Worm (Caenorhabditis elegans) whole organism, L3 larva: ENCODE results near the gene osm-1.

ENCODE experiments used
- R02D3.7 ChIP-seq: fragments of 150-350 bp; optimal IDR thresholded peaks from 2 replicates; lab custom pipeline; 2014; ENCODE audit warnings: missing biosample characterization, missing genetic modification characterization
- ZK546.5 ChIP-seq: sonication (generic microtip); optimal IDR thresholded peaks from 2 replicates; lab custom pipeline; 2017; ENCODE audit warnings: missing biosample characterization, missing genetic modification characterization
- aly-2 ChIP-seq: fragments of 150-350 bp; optimal IDR thresholded peaks from 2 replicates; lab custom pipeline; 2014; ENCODE audit warnings: missing biosample characterization, missing genetic modification characterization
- ceh-28 ChIP-seq: fragments of 150-350 bp; optimal IDR thresholded peaks from 2 replicates; lab custom pipeline; 2014; ENCODE audit warnings: missing biosample characterization, missing genetic modification reagents, missing genetic modification characterization
- ceh-82 ChIP-seq: fragments of 150-350 bp; optimal IDR thresholded peaks from 2 replicates; lab custom pipeline; 2014; ENCODE audit warnings: missing biosample characterization, missing genetic modification characterization
- ceh-9 ChIP-seq: sonication (generic microtip); optimal IDR thresholded peaks from 2 replicates; lab custom pipeline; 2018; ENCODE audit warnings: missing biosample characterization, missing genetic modification characterization
- daf-12 ChIP-seq: fragments of 150-350 bp; optimal IDR thresholded peaks from 2 replicates; lab custom pipeline; 2014; ENCODE audit warnings: missing biosample characterization, missing genetic modification reagents, missing genetic modification characterization
- egl-27 ChIP-seq: sonication (generic microtip); optimal IDR thresholded peaks from 4 replicates; lab custom pipeline; 2017; ENCODE audit warnings: missing biosample characterization, missing genetic modification reagents, missing genetic modification characterization
- egl-5 ChIP-seq: fragments of 150-350 bp; optimal IDR thresholded peaks from 2 replicates; lab custom pipeline; 2017; ENCODE audit warnings: missing biosample characterization, missing genetic modification reagents, missing genetic modification characterization, inconsistent platforms
- elt-1 ChIP-seq: fragments of 150-350 bp; optimal IDR thresholded peaks from 2 replicates; lab custom pipeline; 2014; ENCODE audit warnings: missing biosample characterization, missing genetic modification characterization
- elt-2 ChIP-seq: sonication (generic microtip); optimal IDR thresholded peaks from 2 replicates; lab custom pipeline; 2016; ENCODE audit warnings: missing genetic modification reagents, mild to moderate bottlenecking, missing genetic modification characterization, missing compliant biosample characterization
- elt-3 ChIP-seq, 3 experiments: fragments of 150-350 bp in 1 of 3; sonication (generic microtip) in 2 of 3; optimal IDR thresholded peaks; 2 replicates in 2 of 3; 4 replicates in 1 of 3; lab custom pipeline; 2014 to 2017; ENCODE audit warnings: missing biosample characterization in 3 of 3, missing genetic modification characterization in 3 of 3
- fkh-2 ChIP-seq: fragments of 150-350 bp; optimal IDR thresholded peaks from 2 replicates; lab custom pipeline; 2014; ENCODE audit warnings: missing biosample characterization, missing genetic modification reagents, missing genetic modification characterization
- fos-1 ChIP-seq: fragments of 150-350 bp; optimal IDR thresholded peaks from 2 replicates; lab custom pipeline; 2014; ENCODE audit warnings: missing biosample characterization, missing genetic modification characterization
- hmg-11 ChIP-seq: sonication (generic microtip); optimal IDR thresholded peaks from 2 replicates; lab custom pipeline; 2016; ENCODE audit warnings: missing genetic modification characterization, missing compliant biosample characterization
- jun-1 ChIP-seq: fragments of 150-350 bp; optimal IDR thresholded peaks from 2 replicates; lab custom pipeline; 2014; ENCODE audit warnings: missing biosample characterization, missing genetic modification reagents, missing genetic modification characterization
- lin-39 ChIP-seq: fragments of 150-350 bp; optimal IDR thresholded peaks from 2 replicates; lab custom pipeline; 2018; ENCODE audit warnings: missing biosample characterization, missing genetic modification reagents, missing genetic modification characterization
- lsy-12 ChIP-seq: sonication (generic microtip); optimal IDR thresholded peaks from 2 replicates; lab custom pipeline; 2016; ENCODE audit warnings: mild to moderate bottlenecking, missing genetic modification characterization, missing compliant biosample characterization
- mdl-1 ChIP-seq: fragments of 150-350 bp; optimal IDR thresholded peaks from 2 replicates; lab custom pipeline; 2014; ENCODE audit warnings: missing biosample characterization, missing genetic modification characterization
- mml-1 ChIP-seq: fragments of 150-350 bp; sonication (generic microtip); optimal IDR thresholded peaks from 3 replicates; lab custom pipeline; 2014; ENCODE audit warnings: missing biosample characterization, missing genetic modification characterization
- nfya-1 ChIP-seq: sonication (generic microtip); optimal IDR thresholded peaks from 2 replicates; lab custom pipeline; 2017; ENCODE audit warnings: missing genetic modification characterization, mild to moderate bottlenecking, missing compliant biosample characterization, antibody characterized with exemption, moderate library complexity; ENCODE audit not compliant: insufficient read depth
- nhr-11 ChIP-seq: fragments of 150-350 bp; optimal IDR thresholded peaks from 2 replicates; lab custom pipeline; 2014; ENCODE audit warnings: missing biosample characterization, missing genetic modification characterization
- nhr-12 ChIP-seq: fragments of 150-350 bp; optimal IDR thresholded peaks from 2 replicates; lab custom pipeline; 2014; ENCODE audit warnings: missing biosample characterization, missing genetic modification characterization
- nhr-25 ChIP-seq: sonication (generic microtip); optimal IDR thresholded peaks from 2 replicates; lab custom pipeline; 2017; ENCODE audit warnings: missing biosample characterization, missing genetic modification characterization
- nhr-28 ChIP-seq: fragments of 150-350 bp; optimal IDR thresholded peaks from 2 replicates; lab custom pipeline; 2014; ENCODE audit warnings: missing biosample characterization, missing genetic modification characterization
- nhr-43 ChIP-seq: sonication (generic microtip); optimal IDR thresholded peaks from 2 replicates; lab custom pipeline; 2016; ENCODE audit warnings: mild to moderate bottlenecking, missing genetic modification characterization, missing compliant biosample characterization; ENCODE audit not compliant: poor library complexity, severe bottlenecking
- nhr-76 ChIP-seq: fragments of 150-350 bp; sonication (generic microtip); optimal IDR thresholded peaks from 5 replicates; lab custom pipeline; 2014; ENCODE audit warnings: missing biosample characterization, missing genetic modification characterization
- nhr-77 ChIP-seq: fragments of 150-350 bp; optimal IDR thresholded peaks from 2 replicates; lab custom pipeline; 2014; ENCODE audit warnings: missing biosample characterization, missing genetic modification characterization
- pha-4 ChIP-seq: fragments of 150-350 bp; optimal IDR thresholded peaks from 2 replicates; lab custom pipeline; 2014; ENCODE audit warnings: missing biosample characterization, missing genetic modification reagents, missing genetic modification characterization
- pqm-1 ChIP-seq: fragments of 150-350 bp; optimal IDR thresholded peaks from 2 replicates; lab custom pipeline; 2017; ENCODE audit warnings: missing biosample characterization, missing genetic modification characterization, inconsistent platforms
- skn-1 ChIP-seq: fragments of 150-350 bp; optimal IDR thresholded peaks from 2 replicates; lab custom pipeline; 2014; ENCODE audit warnings: missing biosample characterization, missing genetic modification characterization
- snpc-4 ChIP-seq: fragments of 150-350 bp; optimal IDR thresholded peaks from 2 replicates; lab custom pipeline; 2014; ENCODE audit warnings: missing biosample characterization, missing genetic modification characterization
- tbx-2 ChIP-seq: sonication (generic microtip); optimal IDR thresholded peaks from 2 replicates; lab custom pipeline; 2016; ENCODE audit warnings: mild to moderate bottlenecking, missing genetic modification characterization, missing compliant biosample characterization
- unc-39 ChIP-seq: sonication (generic microtip); optimal IDR thresholded peaks from 4 replicates; lab custom pipeline; 2017; ENCODE audit warnings: missing biosample characterization, missing genetic modification characterization
- zag-1 ChIP-seq: fragments of 150-350 bp; optimal IDR thresholded peaks from 2 replicates; lab custom pipeline; 2014; ENCODE audit warnings: missing biosample characterization, missing genetic modification characterization
- ztf-11 ChIP-seq: fragments of 150-350 bp; optimal IDR thresholded peaks from 2 replicates; lab custom pipeline; 2014; ENCODE audit warnings: missing biosample characterization, missing genetic modification characterization
- ztf-4 ChIP-seq: fragments of 150-350 bp; optimal IDR thresholded peaks from 2 replicates; lab custom pipeline; 2014; ENCODE audit warnings: missing biosample characterization, missing genetic modification characterization

The osm-1 gene

ce11 chrX:16546135-16546534, 5.7 kb downstream of the osm-1 start:
- TF ChIP-seq egl-5 = no peak
- TF ChIP-seq jun-1 (tag; lab: Kevin White, UChicago) = no peak
- no peak for TF ChIP-seq elt-1 (tag; lab: Kevin White, UChicago)
- TF ChIP-seq aly-2 = no peak
- no peak for TF ChIP-seq nfya-1 (tag; lab: Kevin White, UChicago)
- no peak for TF ChIP-seq mml-1
- TF ChIP-seq hmg-11 = no peak
- no peak for TF ChIP-seq lin-39 (tag; lab: Kevin White, UChicago)
- no peak for TF ChIP-seq nhr-77 (tag; lab: Kevin White, UChicago)
- no peak for TF ChIP-seq tbx-2 (tag; lab: Kevin White, UChicago)
- TF ChIP-seq nhr-11 (tag; lab: Kevin White, UChicago) = no peak
- TF ChIP-seq egl-27 (tag; lab: Kevin White, UChicago) = no peak
- TF ChIP-seq nhr-28 = no peak
- no peak for TF ChIP-seq elt-2
- no peak for TF ChIP-seq lsy-12 (tag; lab: Kevin White, UChicago)
- no peak for TF ChIP-seq zag-1 (tag; lab: Kevin White, UChicago)
- TF ChIP-seq ceh-9 (tag; lab: Kevin White, UChicago) = no peak

ce11 chrX:16548290-16548689, 7.8 kb downstream of the osm-1 start:
- TF ChIP-seq ZK546.5 (tag; lab: Kevin White, UChicago) (no peak), daf-12 (tag; lab: Kevin White, UChicago) (no peak), snpc-4 (tag; lab: Kevin White, UChicago) (no peak)

ce11 chrX:16550551-16550950, 10.1 kb downstream of the osm-1 start:
- TF ChIP-seq pha-4 (tag; lab: Kevin White, UChicago) = no peak
- TF ChIP-seq elt-2 = peak; percentile 83
- no peak for TF ChIP-seq hmg-11
- no peak for TF ChIP-seq mml-1
- no peak for TF ChIP-seq ceh-82
- no peak for TF ChIP-seq fkh-2
- TF ChIP-seq nhr-25 (tag; lab: Kevin White, UChicago) = no peak
- no peak for TF ChIP-seq R02D3.7 (tag; lab: Kevin White, UChicago)
- TF ChIP-seq nhr-77 (tag; lab: Kevin White, UChicago) = no peak
- no peak for TF ChIP-seq nhr-76 (tag; lab: Kevin White, UChicago)
- TF ChIP-seq unc-39 (tag; lab: Kevin White, UChicago) = no peak
- no peak for TF ChIP-seq lsy-12 (tag; lab: Kevin White, UChicago)
- no peak for TF ChIP-seq nhr-28
- TF ChIP-seq jun-1 (tag; lab: Kevin White, UChicago) = peak; percentile 54
- TF ChIP-seq ceh-9 (tag; lab: Kevin White, UChicago) = no peak
- no peak for TF ChIP-seq ceh-28 (tag; lab: Kevin White, UChicago)
- TF ChIP-seq nhr-11 (tag; lab: Kevin White, UChicago) = no peak
- no peak for TF ChIP-seq nhr-12 (tag; lab: Kevin White, UChicago)
- no peak for TF ChIP-seq mdl-1 (tag; lab: Kevin White, UChicago)
- no peak for TF ChIP-seq skn-1 (tag; lab: Kevin White, UChicago)
- no peak for TF ChIP-seq elt-3 (tag; optimal IDR thresholded peaks at IDR 0.05; lab: Kevin White, UChicago)
- TF ChIP-seq pqm-1 (tag; lab: Kevin White, UChicago) = peak; percentile 52
- TF ChIP-seq ztf-11 (tag; lab: Kevin White, UChicago) = no peak
- no peak for TF ChIP-seq egl-5
- no peak for TF ChIP-seq nhr-43 (tag; lab: Kevin White, UChicago)

ce11 chrX:16551318-16551717, 10.8 kb downstream of the osm-1 start:
- TF ChIP-seq nhr-43 (tag; lab: Kevin White, UChicago) (peak; percentile 10), ztf-4 (no peak), elt-2 (peak; percentile 38), lsy-12 (tag; lab: Kevin White, UChicago) (peak; percentile 25), nhr-76 (tag; lab: Kevin White, UChicago) (no peak), fos-1 (no peak)
